Worm (Caenorhabditis elegans): ENCODE data around the gene sdz-36.

ce11 chrIV:9667084-9667483 lies 23.7 kb upstream of the sdz-36 start:
- no peak for TF ChIP-seq mcd-1 (GFP tag; IDR thresholded peaks at IDR 0.05)
- no peak for TF ChIP-seq lin-35 (GFP tag; optimal IDR thresholded peaks at IDR 0.05)
- no peak for TF ChIP-seq madf-10 (tag; optimal IDR thresholded peaks at IDR 0.05)
- TF ChIP-seq nhr-179 (tag; optimal IDR thresholded peaks at IDR 0.05) = no peak
- no peak for TF ChIP-seq hrde-1 (tag; optimal IDR thresholded peaks at IDR 0.05; ENCODE audit: borderline replicate concordance)
- TF ChIP-seq lag-1 (GFP tag; IDR thresholded peaks at IDR 0.05) = no peak
- TF ChIP-seq ets-4 (GFP tag; optimal IDR thresholded peaks at IDR 0.05) = no peak
- TF ChIP-seq ztf-6 (GFP tag; IDR thresholded peaks at IDR 0.05) = no peak
- TF ChIP-seq rec-8 (tag; optimal IDR thresholded peaks at IDR 0.05) = no peak
- no peak for TF ChIP-seq F10E7.11 (tag; optimal IDR thresholded peaks at IDR 0.05)
- TF ChIP-seq tbx-9 (tag; optimal IDR thresholded peaks at IDR 0.05; ENCODE audit: borderline replicate concordance) = no peak
- no peak for TF ChIP-seq madf-3 (GFP tag; IDR thresholded peaks at IDR 0.05)

Measured in whole organism, young adult.